Fruit fly (Drosophila melanogaster): Measurements from ENCODE around the gene CG9458.

Gene CG9458

dm6 chr3R:9771519-9771972, 48.1 kb downstream of the CG9458 start, which contains the start of gene CG9471:
CG9471 (minus strand) TSS chr3R:9771542.
- TF ChIP-seq Myc (optimal IDR thresholded peaks at IDR 0.05) = no peak

dm6 chr3R:9770127-9770526, 49.5 kb downstream of the CG9458 start:
- TF ChIP-seq insv (optimal IDR thresholded peaks at IDR 0.05) = no peak
- TF ChIP-seq ttk (optimal IDR thresholded peaks at IDR 0.05) = no peak
- TF ChIP-seq Myc (optimal IDR thresholded peaks at IDR 0.05) = no peak
- TF ChIP-seq Sin3A (optimal IDR thresholded peaks at IDR 0.05) = no peak
- TF ChIP-seq h (optimal IDR thresholded peaks at IDR 0.05) = no peak
- no peak for TF ChIP-seq psq (optimal IDR thresholded peaks at IDR 0.05)

Measured in Kc167 (cell line).